Worm (Caenorhabditis elegans): ENCODE data around the gene ddr-2.

ddr-2 gene

DNA sequence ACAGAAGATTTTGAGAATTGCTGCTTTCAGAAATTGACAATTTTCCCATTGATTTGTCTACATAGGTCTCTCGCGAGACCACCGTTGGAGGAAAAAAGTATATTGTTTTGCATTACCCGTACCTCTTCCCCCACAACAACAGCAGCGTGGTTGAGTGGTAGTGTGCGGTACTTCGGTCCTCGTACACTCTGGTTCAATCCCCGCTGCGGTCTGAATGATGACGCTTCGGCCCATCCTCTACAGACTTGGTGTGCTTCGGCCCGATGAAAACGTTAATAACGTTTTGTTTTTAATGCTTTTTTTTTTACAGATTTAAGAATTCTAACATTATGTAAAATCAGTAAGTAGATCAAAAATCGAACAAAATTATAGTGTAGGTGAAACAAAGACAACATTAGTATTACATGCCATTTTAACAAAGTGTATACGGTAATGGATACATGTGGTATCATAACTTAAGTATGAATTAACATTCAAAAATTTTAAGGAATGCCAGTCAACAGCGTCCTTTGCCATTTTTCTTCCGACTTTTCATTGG, 32.9 kb downstream of the ddr-2 start, which contains the start of gene ZK816.3 (continued):
- 0 out of 2 replicates have a peak, but pooled peaks have one; percentile 58 for TF ChIP-seq saeg-2 (GFP tag; IDR thresholded peaks at IDR 0.05)
- no peak for TF ChIP-seq snpc-4 (tag; optimal IDR thresholded peaks at IDR 0.05)
- TF ChIP-seq snpc-1.2 (GFP tag; IDR thresholded peaks at IDR 0.05): peak; percentile 68
- TF ChIP-seq mdt-29 (GFP tag; IDR thresholded peaks at IDR 0.05): no peak
- no peak for TF ChIP-seq fkh-10 (GFP tag; optimal IDR thresholded peaks at IDR 0.05)
- peak; percentile 29; the same call in 1 of the 2 replicates for TF ChIP-seq hmg-1.1 (GFP tag; IDR thresholded peaks at IDR 0.05)
- peak in 1 of 2 experiments; percentile 20 for TF ChIP-seq daf-16 (GFP tag; optimal IDR thresholded peaks at IDR 0.05)
- peak; percentile 51 for TF ChIP-seq daf-16 (tag; optimal IDR thresholded peaks at IDR 0.05)
- no peak for TF ChIP-seq ceh-62 (tag; optimal IDR thresholded peaks at IDR 0.05)
- peak; percentile 25 for TF ChIP-seq mxl-3 (GFP tag; optimal IDR thresholded peaks at IDR 0.05)
- TF ChIP-seq tag-97 (GFP tag; IDR thresholded peaks at IDR 0.05): no peak
- no peak for TF ChIP-seq spr-3 (GFP tag; optimal IDR thresholded peaks at IDR 0.05)
- TF ChIP-seq lin-13 (GFP tag; optimal IDR thresholded peaks at IDR 0.05): no peak
- TF ChIP-seq R02D3.7 (tag; optimal IDR thresholded peaks at IDR 0.05): no peak
- no peak for TF ChIP-seq nhr-25 (tag; optimal IDR thresholded peaks at IDR 0.05; ENCODE audit: borderline replicate concordance, insufficient read depth)
- no peak for TF ChIP-seq ZK546.5 (tag; optimal IDR thresholded peaks at IDR 0.05)
- no peak for TF ChIP-seq sdz-12 (GFP tag; optimal IDR thresholded peaks at IDR 0.05)
- TF ChIP-seq hlh-30 (tag; optimal IDR thresholded peaks at IDR 0.05; ENCODE audit: insufficient read depth): peak; percentile 13
- no peak for TF ChIP-seq T20F7.1 (GFP tag; optimal IDR thresholded peaks at IDR 0.05)
- TF ChIP-seq ceh-82 (tag; optimal IDR thresholded peaks at IDR 0.05): no peak
- TF ChIP-seq lin-1 (GFP tag; IDR thresholded peaks at IDR 0.05): 0 out of 2 replicates have a peak, but pooled peaks have one; percentile 26
- peak; percentile 20 for TF ChIP-seq unc-130 (GFP tag; optimal IDR thresholded peaks at IDR 0.05)
- no peak for TF ChIP-seq F44E2.7 (GFP tag; IDR thresholded peaks at IDR 0.05)
- TF ChIP-seq tra-1 (GFP tag; IDR thresholded peaks at IDR 0.05): peak; percentile 54; the same call in 1 of the 2 replicates
- TF ChIP-seq ceh-28 (tag; optimal IDR thresholded peaks at IDR 0.05): no peak
- TF ChIP-seq F26F4.8 (GFP tag; conservative IDR thresholded peaks at IDR 0.05): 0 out of 2 replicates have a peak, but pooled peaks have one; percentile 37
- TF ChIP-seq jun-1 (tag; optimal IDR thresholded peaks at IDR 0.05): no peak
- no peak for TF ChIP-seq nhr-76 (tag; optimal IDR thresholded peaks at IDR 0.05)
- peak; percentile 27; the same call in 1 of the 2 replicates for TF ChIP-seq set-16 (GFP tag; IDR thresholded peaks at IDR 0.05)
- TF ChIP-seq Y105C5A.15 (GFP tag; IDR thresholded peaks at IDR 0.05): 0 out of 2 replicates have a peak, but pooled peaks have one; percentile 57
- peak; percentile 66 for TF ChIP-seq lin-38 (GFP tag; IDR thresholded peaks at IDR 0.05)
- no peak for TF ChIP-seq cey-2 (tag; optimal IDR thresholded peaks at IDR 0.05; ENCODE audit: borderline replicate concordance, insufficient read depth)
- peak; percentile 45 for TF ChIP-seq rbr-2 (tag; optimal IDR thresholded peaks at IDR 0.05)
- TF ChIP-seq php-3 (GFP tag; IDR thresholded peaks at IDR 0.05): no peak
- 0 out of 2 replicates have a peak, but pooled peaks have one; percentile 21 for TF ChIP-seq zip-11 (GFP tag; IDR thresholded peaks at IDR 0.05)
- no peak for TF ChIP-seq fos-1 (tag; optimal IDR thresholded peaks at IDR 0.05)
- TF ChIP-seq unc-39 (tag; optimal IDR thresholded peaks at IDR 0.05): no peak
- TF ChIP-seq ceh-32 (tag; optimal IDR thresholded peaks at IDR 0.05; ENCODE audit: poor library complexity): no peak
- TF ChIP-seq aha-1 (tag): peak; percentile 33
- peak; percentile 67 for TF ChIP-seq duxl-1 (tag; optimal IDR thresholded peaks at IDR 0.05; ENCODE audit: poor library complexity)
- TF ChIP-seq T26A8.4 (GFP tag; IDR thresholded peaks at IDR 0.05): peak; percentile 32; the same call in 1 of the 2 replicates
- TF ChIP-seq Y5F2A.4 (GFP tag; optimal IDR thresholded peaks at IDR 0.05): peak; percentile 5

All from whole organism, L4 larva.